Fruit fly (Drosophila melanogaster): ENCODE results near the gene toc.

dm6 chr2L:3127813-3128212, 16.8 kb downstream of the toc start:
- TF ChIP-seq h (optimal IDR thresholded peaks at IDR 0.05) (no peak), psq (optimal IDR thresholded peaks at IDR 0.05) (no peak), Myc (optimal IDR thresholded peaks at IDR 0.05) (no peak)

All from Kc167 (cell line).